Fruit fly (Drosophila melanogaster) whole organism, embryonic: Measurements from ENCODE around the gene mmy.
A peak's percentile ranks its signal among the peaks of the same experiment; 100 is the strongest.

Source experiments
- B-H2 ChIP-seq: fragments of 200-800 bp; sonication (Bioruptor generic); optimal IDR thresholded peaks from 2 replicates; lab custom pipeline; 2018; ENCODE audit warnings: missing biosample characterization, mild to moderate bottlenecking, missing genetic modification characterization
- CG10209 ChIP-seq: fragments of 200-800 bp; sonication (Bioruptor generic); optimal IDR thresholded peaks from 3 replicates; lab custom pipeline; 2017; ENCODE audit warnings: missing biosample characterization, mild to moderate bottlenecking, missing genetic modification characterization, missing genetic modification reagents
- CG10274 ChIP-seq: fragments of 200-800 bp; sonication (Bioruptor generic); optimal IDR thresholded peaks from 3 replicates; lab custom pipeline; 2017; ENCODE audit warnings: missing biosample characterization, mild to moderate bottlenecking, missing genetic modification characterization
- CG10565 ChIP-seq: fragments of 200-800 bp; sonication (Bioruptor generic); optimal IDR thresholded peaks from 3 replicates; lab custom pipeline; 2016; ENCODE audit warnings: missing biosample characterization, mild to moderate bottlenecking, missing genetic modification characterization
- CG10959 ChIP-seq: fragments of 200-800 bp; sonication (Bioruptor generic); IDR thresholded peaks from 2 replicates; pipeline ENCODE4 v1.3.6; 2022; ENCODE audit warnings: missing biosample characterization, missing genetic modification characterization
- CG12769 ChIP-seq: fragments of 200-800 bp; sonication (Bioruptor generic); optimal IDR thresholded peaks from 2 replicates; lab custom pipeline; 2019; ENCODE audit warnings: missing biosample characterization, mild to moderate bottlenecking, missing genetic modification characterization, moderate library complexity
- CG15011 ChIP-seq: fragments of 200-800 bp; sonication (Bioruptor generic); optimal IDR thresholded peaks from 3 replicates; lab custom pipeline; 2018; ENCODE audit warnings: missing biosample characterization, mild to moderate bottlenecking, missing genetic modification characterization
- CG17802 ChIP-seq: fragments of 200-800 bp; sonication (Bioruptor generic); optimal IDR thresholded peaks from 2 replicates; lab custom pipeline; 2018; ENCODE audit warnings: missing biosample characterization, mild to moderate bottlenecking, missing genetic modification characterization, moderate library complexity
- CG30403 ChIP-seq: fragments of 200-800 bp; sonication (Bioruptor generic); optimal IDR thresholded peaks from 3 replicates; lab custom pipeline; 2016; ENCODE audit warnings: missing biosample characterization, missing genetic modification characterization
- CG3065 ChIP-seq: fragments of 200-800 bp; sonication (Bioruptor generic); optimal IDR thresholded peaks from 2 replicates; lab custom pipeline; 2016; ENCODE audit warnings: missing biosample characterization, missing genetic modification characterization
- CG31388 ChIP-seq: fragments of 200-800 bp; sonication (Bioruptor generic); optimal IDR thresholded peaks from 2 replicates; lab custom pipeline; 2016; ENCODE audit warnings: missing biosample characterization, missing genetic modification characterization
- CG34376 ChIP-seq: fragments of 200-800 bp; sonication (Bioruptor generic); optimal IDR thresholded peaks from 2 replicates; lab custom pipeline; 2018; ENCODE audit warnings: missing biosample characterization, mild to moderate bottlenecking, missing genetic modification characterization
- CG6813 ChIP-seq: fragments of 200-800 bp; sonication (Bioruptor generic); optimal IDR thresholded peaks from 2 replicates; lab custom pipeline; 2017; ENCODE audit warnings: missing biosample characterization, missing genetic modification characterization, mild to moderate bottlenecking, moderate library complexity, missing genetic modification reagents
- CG8290 ChIP-seq, 3 experiments: fragments of 200-800 bp; sonication (Bioruptor generic); optimal IDR thresholded peaks; 2 replicates each; lab custom pipeline; 2016 to 2019; ENCODE audit warnings: missing biosample characterization in 3 of 3, missing genetic modification characterization in 3 of 3, mild to moderate bottlenecking in 2 of 3, moderate library complexity in 1 of 3
- CG8765 ChIP-seq: fragments of 200-800 bp; sonication (Bioruptor generic); IDR thresholded peaks from 2 replicates; pipeline ENCODE4 v1.3.6; 2022; ENCODE audit warnings: missing biosample characterization, missing genetic modification characterization
- CG9437 ChIP-seq: fragments of 200-800 bp; sonication (Bioruptor generic); optimal IDR thresholded peaks from 2 replicates; lab custom pipeline; 2018; ENCODE audit warnings: missing biosample characterization, mild to moderate bottlenecking, missing genetic modification characterization
- CG9797 ChIP-seq: fragments of 200-800 bp; sonication (Bioruptor generic); optimal IDR thresholded peaks from 3 replicates; lab custom pipeline; 2018; ENCODE audit warnings: missing biosample characterization, mild to moderate bottlenecking, missing genetic modification characterization
- CG9817 ChIP-seq: fragments of 200-800 bp; sonication (Bioruptor generic); optimal IDR thresholded peaks from 2 replicates; lab custom pipeline; 2018; ENCODE audit warnings: missing biosample characterization, mild to moderate bottlenecking, missing genetic modification characterization, moderate library complexity
- CHES-1-like ChIP-seq: fragments of 200-800 bp; sonication (Bioruptor generic); optimal IDR thresholded peaks from 2 replicates; lab custom pipeline; 2016; ENCODE audit warnings: missing biosample characterization, missing genetic modification characterization
- CrebB ChIP-seq: fragments of 200-800 bp; sonication (Bioruptor generic); optimal IDR thresholded peaks from 3 replicates; lab custom pipeline; 2018; ENCODE audit warnings: missing biosample characterization, mild to moderate bottlenecking, missing genetic modification characterization
- D19A ChIP-seq: fragments of 200-800 bp; optimal IDR thresholded peaks from 3 replicates; lab custom pipeline; 2019; ENCODE audit warnings: missing biosample characterization, mild to moderate bottlenecking, missing genetic modification characterization, moderate library complexity
- Dbx ChIP-seq: fragments of 200-800 bp; sonication (Bioruptor generic); IDR thresholded peaks from 3 replicates; pipeline ENCODE4 v1.3.6; 2022; ENCODE audit warnings: missing biosample characterization, missing genetic modification characterization
- Dfd ChIP-seq, 2 experiments: fragments of >200 bp; optimal IDR thresholded peaks; 2 replicates each; lab custom pipeline; 2017; ENCODE audit warnings: missing biosample characterization in 2 of 2, missing genetic modification characterization in 2 of 2
- Dp ChIP-seq: fragments of 200-800 bp; sonication (Bioruptor generic); optimal IDR thresholded peaks from 2 replicates; lab custom pipeline; 2018; ENCODE audit warnings: missing biosample characterization, mild to moderate bottlenecking, missing genetic modification characterization, moderate library complexity
- ERR ChIP-seq: fragments of 200-800 bp; sonication (Bioruptor generic); optimal IDR thresholded peaks from 2 replicates; lab custom pipeline; 2016; ENCODE audit warnings: missing biosample characterization, missing genetic modification characterization
- HHEX ChIP-seq: fragments of 200-800 bp; sonication (Bioruptor generic); optimal IDR thresholded peaks from 3 replicates; lab custom pipeline; 2017; ENCODE audit warnings: missing biosample characterization, mild to moderate bottlenecking, missing genetic modification characterization, missing genetic modification reagents
- HLHmδ ChIP-seq: fragments of 200-800 bp; sonication (Bioruptor generic); optimal IDR thresholded peaks from 2 replicates; lab custom pipeline; 2018; ENCODE audit warnings: missing biosample characterization, mild to moderate bottlenecking, missing genetic modification characterization, moderate library complexity
- Lhr ChIP-seq: fragments of 200-800 bp; sonication (Bioruptor generic); optimal IDR thresholded peaks from 3 replicates; lab custom pipeline; 2017; ENCODE audit warnings: mild to moderate bottlenecking, missing biosample characterization, missing genetic modification reagents, missing genetic modification characterization
- MBD-R2 ChIP-seq: fragments of 200-800 bp; sonication (Bioruptor generic); IDR thresholded peaks from 2 replicates; pipeline ENCODE4 v1.3.6; 2022; ENCODE audit warnings: missing biosample characterization, missing genetic modification characterization
- Max ChIP-seq: fragments of 200-800 bp; sonication (Bioruptor generic); optimal IDR thresholded peaks from 2 replicates; lab custom pipeline; 2016; ENCODE audit warnings: missing biosample characterization, mild to moderate bottlenecking, missing genetic modification characterization
- Ravus ChIP-seq: fragments of 200-800 bp; sonication (Bioruptor generic); IDR thresholded peaks from 2 replicates; pipeline ENCODE4 v1.3.6; 2022; ENCODE audit warnings: missing biosample characterization, missing genetic modification characterization
- Side ChIP-seq: fragments of 200-800 bp; sonication (Bioruptor generic); optimal IDR thresholded peaks from 2 replicates; lab custom pipeline; 2016; ENCODE audit warnings: missing biosample characterization, missing genetic modification characterization
- abd-A ChIP-seq: fragments of 200-800 bp; sonication (Bioruptor generic); optimal IDR thresholded peaks from 3 replicates; lab custom pipeline; 2019; ENCODE audit warnings: missing biosample characterization, mild to moderate bottlenecking, missing genetic modification characterization, moderate library complexity
- ato ChIP-seq: fragments of 200-800 bp; sonication (Bioruptor generic); IDR thresholded peaks from 2 replicates; pipeline ENCODE4 v1.3.6; 2022; ENCODE audit warnings: missing biosample characterization, missing genetic modification characterization; ENCODE audit not compliant: partially characterized antibody
- cg ChIP-seq: fragments of 200-800 bp; sonication (Bioruptor generic); optimal IDR thresholded peaks from 3 replicates; lab custom pipeline; 2019; ENCODE audit warnings: missing biosample characterization, mild to moderate bottlenecking, missing genetic modification characterization, moderate library complexity
- corto ChIP-seq: fragments of 200-800 bp; sonication (Bioruptor generic); optimal IDR thresholded peaks from 2 replicates; lab custom pipeline; 2016; ENCODE audit warnings: missing biosample characterization, mild to moderate bottlenecking, missing genetic modification characterization, moderate library complexity
- en ChIP-seq: fragments of 200-800 bp; sonication (Bioruptor generic); optimal IDR thresholded peaks from 2 replicates; lab custom pipeline; 2016; ENCODE audit warnings: missing biosample characterization, missing genetic modification characterization
- grau ChIP-seq: fragments of 200-800 bp; optimal IDR thresholded peaks from 3 replicates; lab custom pipeline; 2019; ENCODE audit warnings: missing biosample characterization, mild to moderate bottlenecking, missing genetic modification characterization, moderate library complexity
- gt ChIP-seq: fragments of 200-800 bp; sonication (Bioruptor generic); IDR thresholded peaks from 2 replicates; pipeline ENCODE4 v1.3.6; 2022; ENCODE audit warnings: missing biosample characterization, missing genetic modification characterization
- kah ChIP-seq: fragments of 200-800 bp; sonication (Bioruptor generic); optimal IDR thresholded peaks from 2 replicates; lab custom pipeline; 2018; ENCODE audit warnings: missing biosample characterization, mild to moderate bottlenecking, missing genetic modification characterization
- knrl ChIP-seq: fragments of 200-800 bp; sonication (Bioruptor generic); IDR thresholded peaks from 3 replicates; pipeline ENCODE4 v1.3.6; 2022; ENCODE audit warnings: missing biosample characterization, missing genetic modification characterization; ENCODE audit not compliant: partially characterized antibody
- nerfin-2 ChIP-seq: fragments of 200-800 bp; sonication (Bioruptor generic); IDR thresholded peaks from 2 replicates; pipeline ENCODE4 v1.3.6; 2022; ENCODE audit warnings: missing biosample characterization, missing genetic modification characterization; ENCODE audit not compliant: partially characterized antibody
- peb ChIP-seq: fragments of 200-800 bp; sonication (Bioruptor generic); IDR thresholded peaks from 2 replicates; pipeline ENCODE4 v1.3.6; 2022; ENCODE audit warnings: missing biosample characterization, missing genetic modification characterization
- sisA ChIP-seq: fragments of 200-800 bp; sonication (Bioruptor generic); IDR thresholded peaks from 2 replicates; pipeline ENCODE4 v1.3.6; 2022; ENCODE audit warnings: missing biosample characterization, missing genetic modification characterization
- tin ChIP-seq: fragments of 200-800 bp; sonication (Bioruptor generic); optimal IDR thresholded peaks from 3 replicates; lab custom pipeline; 2016; ENCODE audit warnings: missing biosample characterization, missing genetic modification characterization
- trem ChIP-seq: fragments of 200-800 bp; optimal IDR thresholded peaks from 3 replicates; lab custom pipeline; 2019; ENCODE audit warnings: missing biosample characterization, mild to moderate bottlenecking, missing genetic modification characterization, moderate library complexity
- unc-4 ChIP-seq: fragments of 200-800 bp; sonication (Bioruptor generic); IDR thresholded peaks from 2 replicates; pipeline ENCODE4 v1.3.6; 2022; ENCODE audit warnings: missing biosample characterization, missing genetic modification characterization; ENCODE audit not compliant: partially characterized antibody
- unpg ChIP-seq: fragments of 200-800 bp; sonication (Bioruptor generic); optimal IDR thresholded peaks from 3 replicates; lab custom pipeline; 2018; ENCODE audit warnings: missing biosample characterization, mild to moderate bottlenecking, missing genetic modification characterization, moderate library complexity
- vvl ChIP-seq: fragments of 200-800 bp; sonication (Bioruptor generic); IDR thresholded peaks from 2 replicates; pipeline ENCODE4 v1.3.6; 2022; ENCODE audit warnings: missing biosample characterization, missing genetic modification characterization
- zen ChIP-seq: fragments of 200-800 bp; sonication (Bioruptor generic); optimal IDR thresholded peaks from 3 replicates; lab custom pipeline; 2018; ENCODE audit warnings: missing biosample characterization, mild to moderate bottlenecking, missing genetic modification characterization, moderate library complexity

Gene mmy

DNA sequence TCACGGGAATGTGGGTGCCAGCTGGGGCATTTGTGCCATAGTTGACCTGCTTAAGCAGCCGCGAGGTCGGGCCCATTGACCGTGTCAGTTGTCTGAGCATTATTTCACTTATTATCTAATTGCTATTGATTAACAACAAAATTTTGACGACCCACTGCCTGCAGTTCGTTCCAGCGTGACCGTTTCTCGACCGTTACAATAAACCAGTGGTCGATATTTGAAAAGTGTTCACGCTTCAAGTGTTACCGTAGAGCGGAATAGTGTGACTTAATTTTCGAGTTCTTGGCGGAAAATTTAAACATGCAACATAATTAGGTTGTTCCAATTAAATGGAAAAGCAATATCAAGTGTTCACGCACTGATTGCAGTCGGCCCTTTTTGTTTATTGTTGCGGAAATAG lies 6.2 kb downstream of the mmy start, which contains the start of gene HemK1 (continued):
- peak; percentile 33 for TF ChIP-seq kah
- no peak for TF ChIP-seq CG15011 (GFP tag; lab: Kevin White, UChicago)
- TF ChIP-seq CG10565: no peak
- TF ChIP-seq CrebB (tag; lab: Kevin White, UChicago): peak; percentile 15
- no peak for TF ChIP-seq Dfd (GFP tag; optimal IDR thresholded peaks at IDR 0.05; lab: Kevin White, UChicago)
- no peak for TF ChIP-seq unpg (GFP tag; lab: Kevin White, UChicago)
- no peak for TF ChIP-seq HLHmδ (GFP tag; lab: Kevin White, UChicago)
- no peak for TF ChIP-seq CG30403 (GFP tag; lab: Kevin White, UChicago)
- peak; percentile 60 for TF ChIP-seq knrl (GFP tag; lab: Robert Waterston, UW)
- no peak for TF ChIP-seq CG17802 (tag; lab: Kevin White, UChicago)
- TF ChIP-seq nerfin-2 (GFP tag; lab: Robert Waterston, UW): peak; percentile 47; the same call in 1 of the 2 replicates
- TF ChIP-seq sisA: no peak
- no peak for TF ChIP-seq CG10274 (GFP tag; lab: Kevin White, UChicago)
- TF ChIP-seq tin: no peak
- TF ChIP-seq cg (GFP tag; lab: Kevin White, UChicago): no peak
- TF ChIP-seq ato (GFP tag; lab: Robert Waterston, UW): 0 out of 2 replicates have a peak, but pooled peaks have one; percentile 45
- TF ChIP-seq CHES-1-like: peak; percentile 2
- TF ChIP-seq CG31388 (GFP tag; lab: Kevin White, UChicago): no peak
- no peak for TF ChIP-seq CG8765 (GFP tag; lab: Robert Waterston, UW)
- TF ChIP-seq HHEX (GFP tag; lab: Kevin White, UChicago): no peak
- peak; percentile 29 for TF ChIP-seq abd-A
- TF ChIP-seq zen (tag; lab: Kevin White, UChicago): peak; percentile 28
- no peak for TF ChIP-seq D19A (tag; lab: Kevin White, UChicago)
- peak; percentile 98 for TF ChIP-seq Dp
- TF ChIP-seq MBD-R2 (GFP tag; lab: Robert Waterston, UW): peak; percentile 86
- peak; percentile 18 for TF ChIP-seq ERR (GFP tag; lab: Kevin White, UChicago)
- TF ChIP-seq en (GFP tag; lab: Kevin White, UChicago): no peak
- peak; percentile 59 for TF ChIP-seq unc-4 (GFP tag; lab: Robert Waterston, UW)
- peak; percentile 43 for TF ChIP-seq Lhr (GFP tag; lab: Kevin White, UChicago)
- no peak for TF ChIP-seq CG6813 (GFP tag; lab: Kevin White, UChicago)
- peak; percentile 99 for TF ChIP-seq CG9797 (GFP tag; lab: Kevin White, UChicago)
- peak; percentile 50 for TF ChIP-seq CG12769
- TF ChIP-seq CG9437 (GFP tag; lab: Kevin White, UChicago): no peak
- TF ChIP-seq Ravus: no peak
- TF ChIP-seq peb (GFP tag; lab: Robert Waterston, UW): no peak
- no peak for TF ChIP-seq Side (GFP tag; lab: Kevin White, UChicago)
- TF ChIP-seq CG34376 (GFP tag; lab: Kevin White, UChicago): peak; percentile 40
- no peak for TF ChIP-seq gt
- TF ChIP-seq CG10209 (GFP tag; lab: Kevin White, UChicago): no peak
- TF ChIP-seq Max: no peak
- peak; percentile 59 for TF ChIP-seq trem (tag; lab: Kevin White, UChicago)
- no peak for TF ChIP-seq CG9817 (tag; lab: Kevin White, UChicago)
- peak; percentile 28 for TF ChIP-seq B-H2 (GFP tag; lab: Kevin White, UChicago)
- no peak for TF ChIP-seq CG8290 (GFP tag; optimal IDR thresholded peaks at IDR 0.05; lab: Kevin White, UChicago)
- TF ChIP-seq CG8290 (tag; optimal IDR thresholded peaks at IDR 0.05; lab: Kevin White, UChicago): peak in 1 of 2 experiments; percentile 80
- no peak for TF ChIP-seq CG3065
- TF ChIP-seq corto (GFP tag; lab: Kevin White, UChicago): no peak
- peak; percentile 21 for TF ChIP-seq grau (tag; lab: Kevin White, UChicago)
- peak; percentile 41; the same call in 1 of the 2 replicates for TF ChIP-seq vvl
- TF ChIP-seq Dbx (GFP tag; lab: Robert Waterston, UW): peak; percentile 36; the same call in 1 of the 3 replicates
- TF ChIP-seq CG10959 (GFP tag; lab: Robert Waterston, UW): no peak
